Worm (Caenorhabditis elegans): Measurements from ENCODE around the gene pxf-1.

DNA sequence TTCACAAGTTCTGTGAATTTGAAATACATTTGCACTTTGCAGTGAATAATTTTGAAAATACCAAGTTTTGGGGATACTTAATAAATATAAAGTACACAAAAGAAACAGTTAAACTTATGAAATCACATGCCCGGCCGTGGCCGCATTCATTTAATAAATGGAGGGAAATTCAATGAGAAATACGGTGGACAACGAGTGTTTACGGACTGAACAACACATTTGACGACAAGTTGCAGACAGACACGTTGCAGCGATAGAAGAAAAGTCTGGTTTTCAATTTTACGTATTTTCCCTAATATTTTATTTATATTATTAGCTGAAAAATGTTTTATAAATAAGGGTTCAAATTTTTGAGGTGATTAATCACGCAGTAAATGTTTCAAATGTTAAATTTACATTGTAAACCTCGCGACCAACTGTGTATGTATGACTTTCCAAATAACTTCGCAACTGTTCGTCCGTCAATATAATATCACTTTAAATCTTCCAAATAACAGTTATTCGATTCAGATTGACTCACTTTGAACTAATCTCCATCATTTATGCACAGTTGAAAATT is 22.6 kb downstream of the pxf-1 start, which contains the start of gene copg-1:
- no peak for TF ChIP-seq unc-86 (tag; optimal IDR thresholded peaks at IDR 0.05)
- no peak for TF ChIP-seq pag-3 (tag; optimal IDR thresholded peaks at IDR 0.05; ENCODE audit: borderline replicate concordance)
- TF ChIP-seq elt-2 (tag; optimal IDR thresholded peaks at IDR 0.05): no peak
- no peak for TF ChIP-seq C08G9.2 (tag; optimal IDR thresholded peaks at IDR 0.05)
- no peak for TF ChIP-seq ttx-3 (tag; optimal IDR thresholded peaks at IDR 0.05)
- no peak for TF ChIP-seq elt-4 (tag; optimal IDR thresholded peaks at IDR 0.05)
- TF ChIP-seq pat-9 (tag; optimal IDR thresholded peaks at IDR 0.05): no peak
- TF ChIP-seq nhr-11 (tag; optimal IDR thresholded peaks at IDR 0.05): no peak
- TF ChIP-seq ets-4 (tag; optimal IDR thresholded peaks at IDR 0.05): no peak
- TF ChIP-seq syd-9 (tag; optimal IDR thresholded peaks at IDR 0.05): no peak
- no peak for TF ChIP-seq npax-4 (tag; optimal IDR thresholded peaks at IDR 0.05)
- TF ChIP-seq ama-1 (optimal IDR thresholded peaks at IDR 0.05): no peak
